Worm (Caenorhabditis elegans) whole organism, midembryonic: ENCODE results near the gene ikke-1.

Experiments
- T22C8.4 ChIP-seq: fragments of 200-800 bp; sonication (Bioruptor generic); IDR thresholded peaks from 2 replicates; pipeline ENCODE4 v1.3.6; 2022; ENCODE audit warnings: missing genetic modification characterization, missing compliant biosample characterization
- cog-1 ChIP-seq: sonication (generic microtip); optimal IDR thresholded peaks from 2 replicates; lab custom pipeline; 2016; ENCODE audit warnings: missing genetic modification characterization, missing compliant biosample characterization
- flt-1 ChIP-seq: fragments of 200-800 bp; sonication (Bioruptor generic); IDR thresholded peaks from 2 replicates; pipeline ENCODE4 v1.3.6; 2022; ENCODE audit warnings: missing genetic modification characterization, missing compliant biosample characterization
- klf-2 ChIP-seq: fragments of 200-800 bp; sonication (Bioruptor generic); conservative IDR thresholded peaks from 2 replicates; pipeline ENCODE4 v1.3.6; 2022; ENCODE audit warnings: missing genetic modification reagents, missing genetic modification characterization, missing compliant biosample characterization
- med-1 ChIP-seq: sonication (generic microtip); optimal IDR thresholded peaks from 2 replicates; lab custom pipeline; 2017; ENCODE audit warnings: missing genetic modification characterization, mild to moderate bottlenecking, missing compliant biosample characterization, antibody characterized with exemption, missing genetic modification reagents; ENCODE audit not compliant: insufficient read depth
- ref-1 ChIP-seq: fragments of 200-800 bp; sonication (Bioruptor generic); conservative IDR thresholded peaks from 2 replicates; pipeline ENCODE4 v1.3.6; 2022; ENCODE audit warnings: missing genetic modification reagents, missing genetic modification characterization, missing compliant biosample characterization
- tab-1 ChIP-seq: fragments of 200-800 bp; sonication (Bioruptor generic); IDR thresholded peaks from 2 replicates; pipeline ENCODE4 v1.3.6; 2022; ENCODE audit warnings: missing genetic modification characterization, missing compliant biosample characterization
- ztf-23 ChIP-seq: fragments of 200-800 bp; sonication (Bioruptor generic); IDR thresholded peaks from 2 replicates; pipeline ENCODE4 v1.3.6; 2022; ENCODE audit warnings: missing genetic modification reagents, missing genetic modification characterization, missing compliant biosample characterization
- ztf-29 ChIP-seq: fragments of 200-800 bp; sonication (Bioruptor generic); IDR thresholded peaks from 2 replicates; pipeline ENCODE4 v1.3.6; 2022; ENCODE audit warnings: missing genetic modification reagents, missing genetic modification characterization, missing compliant biosample characterization

ikke-1 gene

ce11 chrIII:8999508-8999907, 51.0 kb downstream of the ikke-1 start, which contains the start of gene F59B2.3:
TSS of gene F59B2.3 (minus strand) at chrIII:8999766.
- TF ChIP-seq med-1 (GFP tag; lab: Kevin White, UChicago) (no peak), ztf-23 (GFP tag; lab: Robert Waterston, UW) (no peak), cog-1 (tag; lab: Kevin White, UChicago) (no peak), klf-2 (GFP tag; lab: Robert Waterston, UW) (no peak), T22C8.4 (no peak), tab-1 (GFP tag; lab: Robert Waterston, UW) (no peak), ztf-29 (GFP tag; lab: Robert Waterston, UW) (no peak), flt-1 (no peak), ref-1 (GFP tag; lab: Robert Waterston, UW) (no peak)

ce11 chrIII:8998884-8999283, 51.6 kb downstream of the ikke-1 start:
- TF ChIP-seq klf-2 (GFP tag; lab: Robert Waterston, UW), result no peak
- no peak for TF ChIP-seq ztf-29 (GFP tag; lab: Robert Waterston, UW)
- TF ChIP-seq tab-1 (GFP tag; lab: Robert Waterston, UW), result no peak
- TF ChIP-seq ref-1 (GFP tag; lab: Robert Waterston, UW), result no peak
- TF ChIP-seq flt-1, result no peak
- TF ChIP-seq cog-1 (tag; lab: Kevin White, UChicago), result no peak
- TF ChIP-seq med-1 (GFP tag; lab: Kevin White, UChicago), result no peak
- no peak for TF ChIP-seq ztf-23 (GFP tag; lab: Robert Waterston, UW)
- TF ChIP-seq T22C8.4, result no peak

ce11 chrIII:8997821-8998220, 52.7 kb downstream of the ikke-1 start:
- TF ChIP-seq ztf-29 (GFP tag; lab: Robert Waterston, UW), result no peak
- no peak for TF ChIP-seq cog-1 (tag; lab: Kevin White, UChicago)
- no peak for TF ChIP-seq T22C8.4
- TF ChIP-seq ref-1 (GFP tag; lab: Robert Waterston, UW), result no peak
- no peak for TF ChIP-seq klf-2 (GFP tag; lab: Robert Waterston, UW)
- TF ChIP-seq flt-1, result no peak
- TF ChIP-seq tab-1 (GFP tag; lab: Robert Waterston, UW), result no peak
- no peak for TF ChIP-seq ztf-23 (GFP tag; lab: Robert Waterston, UW)
- no peak for TF ChIP-seq med-1 (GFP tag; lab: Kevin White, UChicago)

ce11 chrIII:8996686-8997085, 53.8 kb downstream of the ikke-1 start, which contains the start of gene skat-1:
TSS of gene skat-1 (minus strand) at chrIII:8996786.
- TF ChIP-seq ztf-29 (GFP tag; lab: Robert Waterston, UW) (no peak), cog-1 (tag; lab: Kevin White, UChicago) (no peak), med-1 (GFP tag; lab: Kevin White, UChicago) (no peak), tab-1 (GFP tag; lab: Robert Waterston, UW) (no peak), ref-1 (GFP tag; lab: Robert Waterston, UW) (no peak), flt-1 (no peak), T22C8.4 (no peak), ztf-23 (GFP tag; lab: Robert Waterston, UW) (no peak), klf-2 (GFP tag; lab: Robert Waterston, UW) (no peak)
